Fruit fly (Drosophila melanogaster) S2 (cell line): ENCODE data around the gene CG16789.

ENCODE experiments used
- CG8478 ChIP-seq: fragments of >200 bp; optimal IDR thresholded peaks from 2 replicates; lab custom pipeline; 2018
- CTCF ChIP-seq, 2 experiments: fragments of >200 bp; optimal IDR thresholded peaks; 2 replicates each; lab custom pipeline; 2018

DNA sequence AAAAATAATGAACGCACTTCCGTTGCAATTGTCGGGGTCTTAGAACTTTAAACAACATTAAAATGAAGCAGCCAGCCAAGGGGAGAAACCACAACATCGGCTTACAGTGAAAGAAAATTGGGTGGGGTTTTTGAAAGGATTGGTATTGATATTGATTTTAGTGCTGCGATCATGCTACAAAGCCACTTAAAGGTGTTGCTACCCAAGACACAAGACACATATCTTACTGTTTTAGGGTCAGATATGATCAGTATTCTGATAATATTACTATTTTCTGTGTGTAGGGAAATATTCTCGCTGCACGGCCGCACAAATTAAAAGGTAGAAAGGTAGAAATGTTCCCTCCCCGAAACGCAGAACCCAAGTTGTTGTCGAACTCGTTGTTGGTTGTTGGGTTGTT is 39.1 kb downstream of the CG16789 start:
- TF ChIP-seq CG8478 (lab: Kevin White, UChicago): no peak
- no peak for TF ChIP-seq CTCF (optimal IDR thresholded peaks at IDR 0.05; lab: Kevin White, UChicago)
